Worm (Caenorhabditis elegans): ENCODE results near the gene F36H12.9.
"Not testable (repeated sequence)": the region's sequence is repeated elsewhere in the genome, so short reads cannot be mapped to it uniquely, and the experiment has no call there.

The F36H12.9 gene

ce11 chrIV:5256731-5257130 lies at the start of gene F36H12.9:
Gene F36H12.9 (plus strand): TSS chrIV:5257031.
- TF ChIP-seq ref-1 (GFP tag; conservative IDR thresholded peaks at IDR 0.05); cog-1 (tag; optimal IDR thresholded peaks at IDR 0.05); ztf-29 (GFP tag; IDR thresholded peaks at IDR 0.05): not testable (repeated sequence)

- TF ChIP-seq ref-1 (GFP tag; conservative IDR thresholded peaks at IDR 0.05) (no peak), klf-2 (GFP tag; conservative IDR thresholded peaks at IDR 0.05) (no peak), tab-1 (GFP tag; IDR thresholded peaks at IDR 0.05) (no peak), ztf-23 (GFP tag; IDR thresholded peaks at IDR 0.05) (no peak), med-1 (GFP tag; optimal IDR thresholded peaks at IDR 0.05; ENCODE audit: insufficient read depth) (no peak), cog-1 (tag; optimal IDR thresholded peaks at IDR 0.05) (peak; percentile 39)
Observed at ce11 chrIV:5209390-5209789, 47.4 kb upstream of the F36H12.9 start, which contains the start of the genes Y59E9AL.36 and nbet-1. Gene Y59E9AL.36 (minus strand): TSS chrIV:5209481. Gene nbet-1 (plus strand): TSS chrIV:5209501.

- no peak for TF ChIP-seq cog-1 (tag; optimal IDR thresholded peaks at IDR 0.05)
- no peak for TF ChIP-seq ztf-23 (GFP tag; IDR thresholded peaks at IDR 0.05)
- TF ChIP-seq flt-1 (GFP tag; IDR thresholded peaks at IDR 0.05) = no peak
- no peak for TF ChIP-seq ref-1 (GFP tag; conservative IDR thresholded peaks at IDR 0.05)
- no peak for TF ChIP-seq med-1 (GFP tag; optimal IDR thresholded peaks at IDR 0.05; ENCODE audit: insufficient read depth)
- no peak for TF ChIP-seq ztf-29 (GFP tag; IDR thresholded peaks at IDR 0.05)
- no peak for TF ChIP-seq tab-1 (GFP tag; IDR thresholded peaks at IDR 0.05)
- TF ChIP-seq klf-2 (GFP tag; conservative IDR thresholded peaks at IDR 0.05) = no peak
- TF ChIP-seq T22C8.4 (GFP tag; IDR thresholded peaks at IDR 0.05) = no peak
Observed at ce11 chrIV:5210606-5211005, 46.2 kb upstream of the F36H12.9 start.

DNA sequence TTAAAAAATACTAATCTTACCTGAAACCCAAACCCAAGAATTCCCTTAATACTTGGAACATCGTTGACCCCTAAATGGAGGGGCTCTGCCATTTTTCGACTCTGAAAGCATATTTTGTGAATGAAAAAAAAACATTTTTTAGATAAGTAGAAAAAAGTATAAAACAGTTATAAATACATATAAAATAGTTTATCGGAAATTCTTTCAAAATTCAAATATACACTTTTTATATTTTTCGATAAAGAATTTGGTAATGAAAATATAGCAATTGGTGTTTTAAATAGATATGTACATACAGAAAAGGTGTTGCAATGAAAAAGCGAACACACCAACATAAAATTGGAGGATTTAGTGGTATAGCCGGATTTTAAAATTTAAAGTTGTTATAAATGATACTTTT lies 41.7 kb upstream of the F36H12.9 start, which contains the start of gene Y59E9AL.4:
TSS of gene Y59E9AL.4 (minus strand) at position 101 of the 400 bp plus-strand sequence.
- TF ChIP-seq flt-1 (GFP tag; IDR thresholded peaks at IDR 0.05) (no peak), klf-2 (GFP tag; conservative IDR thresholded peaks at IDR 0.05) (no peak), ztf-29 (GFP tag; IDR thresholded peaks at IDR 0.05) (no peak), ztf-23 (GFP tag; IDR thresholded peaks at IDR 0.05) (no peak), med-1 (GFP tag; optimal IDR thresholded peaks at IDR 0.05; ENCODE audit: insufficient read depth) (no peak), tab-1 (GFP tag; IDR thresholded peaks at IDR 0.05) (no peak), cog-1 (tag; optimal IDR thresholded peaks at IDR 0.05) (no peak), ref-1 (GFP tag; conservative IDR thresholded peaks at IDR 0.05) (no peak), T22C8.4 (GFP tag; IDR thresholded peaks at IDR 0.05) (no peak)

- no peak for TF ChIP-seq med-1 (GFP tag; optimal IDR thresholded peaks at IDR 0.05; ENCODE audit: insufficient read depth)
- TF ChIP-seq ztf-23 (GFP tag; IDR thresholded peaks at IDR 0.05) = no peak
- no peak for TF ChIP-seq cog-1 (tag; optimal IDR thresholded peaks at IDR 0.05)
- no peak for TF ChIP-seq T22C8.4 (GFP tag; IDR thresholded peaks at IDR 0.05)
- no peak for TF ChIP-seq flt-1 (GFP tag; IDR thresholded peaks at IDR 0.05)
- no peak for TF ChIP-seq tab-1 (GFP tag; IDR thresholded peaks at IDR 0.05)
- TF ChIP-seq klf-2 (GFP tag; conservative IDR thresholded peaks at IDR 0.05) = no peak
- TF ChIP-seq ztf-29 (GFP tag; IDR thresholded peaks at IDR 0.05) = no peak
- no peak for TF ChIP-seq ref-1 (GFP tag; conservative IDR thresholded peaks at IDR 0.05)
Observed at ce11 chrIV:5216349-5216748, 40.5 kb upstream of the F36H12.9 start.

ce11 chrIV:5218496-5218895 lies 38.3 kb upstream of the F36H12.9 start, which contains the start of gene nsph-4.2:
Gene nsph-4.2 (plus strand): TSS chrIV:5218796.
- not testable (repeated sequence) for TF ChIP-seq ztf-23, tab-1, ztf-29 (GFP tag; IDR thresholded peaks at IDR 0.05)

- TF ChIP-seq klf-2 (GFP tag; conservative IDR thresholded peaks at IDR 0.05) (no peak), ref-1 (GFP tag; conservative IDR thresholded peaks at IDR 0.05) (no peak), ztf-23 (GFP tag; IDR thresholded peaks at IDR 0.05) (no peak), med-1 (GFP tag; optimal IDR thresholded peaks at IDR 0.05; ENCODE audit: insufficient read depth) (no peak), flt-1 (GFP tag; IDR thresholded peaks at IDR 0.05) (no peak), ztf-29 (GFP tag; IDR thresholded peaks at IDR 0.05) (no peak), T22C8.4 (GFP tag; IDR thresholded peaks at IDR 0.05) (no peak), cog-1 (tag; optimal IDR thresholded peaks at IDR 0.05) (no peak), tab-1 (GFP tag; IDR thresholded peaks at IDR 0.05) (no peak)
Observed at ce11 chrIV:5221721-5222120, 35.1 kb upstream of the F36H12.9 start.

- TF ChIP-seq flt-1 (GFP tag; IDR thresholded peaks at IDR 0.05) = no peak
- TF ChIP-seq ztf-29 (GFP tag; IDR thresholded peaks at IDR 0.05) = no peak
- no peak for TF ChIP-seq cog-1 (tag; optimal IDR thresholded peaks at IDR 0.05)
- no peak for TF ChIP-seq med-1 (GFP tag; optimal IDR thresholded peaks at IDR 0.05; ENCODE audit: insufficient read depth)
- no peak for TF ChIP-seq klf-2 (GFP tag; conservative IDR thresholded peaks at IDR 0.05)
Observed at ce11 chrIV:5224238-5224637, 32.6 kb upstream of the F36H12.9 start, which contains the start of gene Y59E9AL.8. Gene Y59E9AL.8 (minus strand): TSS chrIV:5224338.

ce11 chrIV:5225277-5225822 lies 31.5 kb upstream of the F36H12.9 start, which contains the start of gene cylc-1:
Gene cylc-1 (minus strand): TSS chrIV:5225772.
- TF ChIP-seq med-1 (GFP tag; optimal IDR thresholded peaks at IDR 0.05; ENCODE audit: insufficient read depth); tab-1 (GFP tag; IDR thresholded peaks at IDR 0.05); ztf-29 (GFP tag; IDR thresholded peaks at IDR 0.05): not testable (repeated sequence)

DNA sequence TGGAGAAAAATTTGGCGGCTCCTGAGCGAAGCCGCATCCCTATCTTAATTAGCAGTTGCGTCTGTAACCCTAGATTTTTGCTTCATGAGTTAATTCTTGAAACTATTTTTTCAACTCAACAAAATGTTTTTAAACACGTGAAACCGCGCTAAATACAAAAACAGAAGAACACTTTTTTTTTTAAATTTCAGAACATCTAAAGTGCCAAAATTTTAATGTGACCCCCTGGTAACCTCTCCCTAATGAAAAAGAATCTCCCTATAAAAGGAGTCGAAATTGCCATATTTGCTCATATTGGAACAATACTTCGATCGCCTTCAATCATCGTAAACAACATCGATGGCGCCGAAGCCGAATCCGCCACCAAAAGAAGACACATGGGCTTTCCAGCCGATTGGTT lies 30.3 kb upstream of the F36H12.9 start, which contains the start of gene nsph-4.1:
TSS of gene nsph-4.1 (plus strand) at position 301 of the 400 bp plus-strand sequence.
- TF ChIP-seq tab-1, ztf-29, ztf-23 (GFP tag; IDR thresholded peaks at IDR 0.05): not testable (repeated sequence)

Data from whole organism, midembryonic.